Worm (Caenorhabditis elegans) whole organism, L3 larva: Measurements from ENCODE around the gene clec-162.

Experiments used
- ama-1 ChIP-seq: fragments of 150-350 bp; optimal IDR thresholded peaks from 2 replicates; lab custom pipeline; 2018
- ceh-9 ChIP-seq: sonication (generic microtip); optimal IDR thresholded peaks from 2 replicates; lab custom pipeline; 2018; ENCODE audit warnings: missing biosample characterization, missing genetic modification characterization
- pqm-1 ChIP-seq: fragments of 150-350 bp; optimal IDR thresholded peaks from 2 replicates; lab custom pipeline; 2017; ENCODE audit warnings: missing biosample characterization, missing genetic modification characterization, inconsistent platforms
- skn-1 ChIP-seq: fragments of 150-350 bp; optimal IDR thresholded peaks from 2 replicates; lab custom pipeline; 2014; ENCODE audit warnings: missing biosample characterization, missing genetic modification characterization
- tbx-2 ChIP-seq: sonication (generic microtip); optimal IDR thresholded peaks from 2 replicates; lab custom pipeline; 2016; ENCODE audit warnings: mild to moderate bottlenecking, missing genetic modification characterization, missing compliant biosample characterization
- unc-39 ChIP-seq: sonication (generic microtip); optimal IDR thresholded peaks from 4 replicates; lab custom pipeline; 2017; ENCODE audit warnings: missing biosample characterization, missing genetic modification characterization
- unc-62 ChIP-seq: fragments of 150-350 bp; sonication (generic microtip); optimal IDR thresholded peaks from 4 replicates; lab custom pipeline; 2014; ENCODE audit warnings: missing biosample characterization, missing genetic modification reagents, missing genetic modification characterization

DNA sequence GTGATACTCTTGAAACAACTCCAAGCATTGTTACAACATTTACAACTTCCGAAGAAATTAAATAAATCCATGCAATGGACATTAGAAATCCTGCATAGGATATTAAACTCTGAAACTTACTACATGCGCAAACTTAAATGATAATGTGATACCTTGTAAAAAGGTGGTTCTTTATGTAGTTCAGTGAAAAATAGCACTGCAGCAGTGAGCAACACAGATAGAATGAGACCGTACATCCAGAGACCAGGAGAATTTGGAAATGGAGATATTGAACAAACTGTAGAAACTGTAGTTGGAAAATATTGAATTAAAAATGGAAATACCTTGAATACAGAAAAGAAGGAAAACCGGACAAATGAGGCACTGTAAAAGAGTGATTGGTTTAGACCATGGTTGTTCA, 13.9 kb downstream of the clec-162 start:
- no peak for TF ChIP-seq tbx-2 (tag; lab: Kevin White, UChicago)
- no peak for TF ChIP-seq ama-1 (lab: Kevin White, UChicago)
- no peak for TF ChIP-seq unc-39 (tag; lab: Kevin White, UChicago)
- no peak for TF ChIP-seq unc-62
- TF ChIP-seq ceh-9 (tag; lab: Kevin White, UChicago), result no peak
- TF ChIP-seq pqm-1, result no peak
- TF ChIP-seq skn-1 (tag; lab: Kevin White, UChicago), result no peak
